Worm (Caenorhabditis elegans): ENCODE measurements around the gene srv-27.
"Not testable (repeated sequence)": the region's sequence is repeated elsewhere in the genome, so short reads cannot be mapped to it uniquely, and the experiment has no call there.

srv-27 gene

DNA sequence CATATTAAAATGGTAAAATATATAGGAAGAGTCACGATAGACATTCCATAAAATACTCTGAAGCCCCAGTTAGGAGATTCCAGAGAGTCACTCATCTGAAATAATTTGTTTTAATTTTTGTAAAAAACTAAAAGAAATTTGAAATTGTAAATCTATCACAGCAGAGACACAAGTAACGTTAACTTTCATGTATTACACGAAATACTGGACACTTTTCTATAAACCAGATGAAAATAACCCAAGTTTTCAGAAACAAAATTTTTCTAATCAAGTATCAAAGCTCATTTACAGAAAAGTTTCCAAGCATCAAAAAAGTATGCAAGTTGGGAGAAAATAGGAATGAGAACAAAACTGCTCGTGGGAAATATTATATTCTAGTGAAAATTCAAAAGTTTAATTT is at the start of gene srv-27:
TSS of gene srv-27 (minus strand) at position 101 of the 400 bp plus-strand sequence.
- TF ChIP-seq madf-8 (GFP tag; conservative IDR thresholded peaks at IDR 0.05), result no peak
- TF ChIP-seq unc-130 (GFP tag; optimal IDR thresholded peaks at IDR 0.05), result no peak
- no peak for TF ChIP-seq xnd-1 (tag; optimal IDR thresholded peaks at IDR 0.05)
- no peak for TF ChIP-seq lsy-27 (tag; optimal IDR thresholded peaks at IDR 0.05; ENCODE audit: borderline replicate concordance, insufficient read depth)
- TF ChIP-seq F49E8.2 (tag; optimal IDR thresholded peaks at IDR 0.05; ENCODE audit: insufficient read depth), result no peak
- no peak for TF ChIP-seq lin-40 (tag; optimal IDR thresholded peaks at IDR 0.05)
- no peak for TF ChIP-seq dpff-1 (tag; optimal IDR thresholded peaks at IDR 0.05)
- no peak for TF ChIP-seq snpc-4 (GFP tag; optimal IDR thresholded peaks at IDR 0.05)
- no peak for TF ChIP-seq snpc-4 (tag; optimal IDR thresholded peaks at IDR 0.05)
- no peak for TF ChIP-seq ceh-27 (GFP tag; optimal IDR thresholded peaks at IDR 0.05)
- TF ChIP-seq zfh-2 (GFP tag; conservative IDR thresholded peaks at IDR 0.05), result no peak
- no peak for TF ChIP-seq ceh-58 (GFP tag; IDR thresholded peaks at IDR 0.05)
- TF ChIP-seq ztf-6 (GFP tag; IDR thresholded peaks at IDR 0.05), result no peak
- TF ChIP-seq bed-1 (GFP tag; IDR thresholded peaks at IDR 0.05), result no peak
- TF ChIP-seq bed-2 (GFP tag; IDR thresholded peaks at IDR 0.05), result no peak
- no peak for TF ChIP-seq B0019.2 (GFP tag; conservative IDR thresholded peaks at IDR 0.05)
- no peak for TF ChIP-seq C06A6.2 (GFP tag; conservative IDR thresholded peaks at IDR 0.05)
- no peak for TF ChIP-seq D2030.7 (GFP tag; IDR thresholded peaks at IDR 0.05)
- TF ChIP-seq rpc-1 (optimal IDR thresholded peaks at IDR 0.05), result no peak
- TF ChIP-seq rpc-1 (tag; optimal IDR thresholded peaks at IDR 0.05), result no peak
- no peak for TF ChIP-seq nfya-2 (GFP tag; IDR thresholded peaks at IDR 0.05)
- no peak for TF ChIP-seq mcd-1 (GFP tag; IDR thresholded peaks at IDR 0.05)

ce11 chrIV:6347822-6348221 is 49.7 kb upstream of the srv-27 start:
- TF ChIP-seq lsl-1 (GFP tag; optimal IDR thresholded peaks at IDR 0.05) (peak; percentile 69), F33H1.4 (GFP tag; IDR thresholded peaks at IDR 0.05) (peak; percentile 80), madf-6 (GFP tag; IDR thresholded peaks at IDR 0.05) (peak; percentile 67), madf-8 (GFP tag; conservative IDR thresholded peaks at IDR 0.05) (0 out of 2 replicates have a peak, but pooled peaks have one; percentile 28), snpc-4 (tag; optimal IDR thresholded peaks at IDR 0.05) (peak in 1 of 4 experiments; percentile 61), xnd-1 (tag; optimal IDR thresholded peaks at IDR 0.05) (peak; percentile 62)
- not testable (repeated sequence) for TF ChIP-seq snpc-4 (GFP tag; optimal IDR thresholded peaks at IDR 0.05)

DNA sequence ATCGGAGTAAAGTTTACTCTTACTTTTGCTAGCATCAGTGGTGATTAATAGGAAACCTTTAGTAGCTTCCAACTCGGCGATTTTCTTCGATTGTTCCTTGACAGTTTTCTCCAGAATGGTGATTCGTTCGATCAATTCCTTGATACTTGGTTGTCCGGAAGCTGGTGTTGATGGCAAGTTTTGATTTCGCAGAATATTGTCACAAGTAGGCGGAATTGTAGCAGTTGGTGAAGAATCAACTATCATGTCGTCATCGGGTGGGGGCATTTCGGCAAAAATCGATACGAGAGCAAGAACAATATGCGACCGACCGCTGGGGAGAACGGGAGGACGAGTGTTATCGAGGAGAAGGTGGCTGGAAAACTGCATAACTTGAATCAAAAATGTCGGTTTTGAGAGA is 49.1 kb upstream of the srv-27 start, which contains the start of gene Y73B6BL.289:
TSS of gene Y73B6BL.289 (plus strand) at position 301 of the 400 bp plus-strand sequence.
- not testable (repeated sequence) for TF ChIP-seq zim-3 (tag; optimal IDR thresholded peaks at IDR 0.05); efl-1 (GFP tag; optimal IDR thresholded peaks at IDR 0.05); F55B11.4 (tag; optimal IDR thresholded peaks at IDR 0.05; ENCODE audit: borderline replicate concordance, insufficient read depth)

DNA sequence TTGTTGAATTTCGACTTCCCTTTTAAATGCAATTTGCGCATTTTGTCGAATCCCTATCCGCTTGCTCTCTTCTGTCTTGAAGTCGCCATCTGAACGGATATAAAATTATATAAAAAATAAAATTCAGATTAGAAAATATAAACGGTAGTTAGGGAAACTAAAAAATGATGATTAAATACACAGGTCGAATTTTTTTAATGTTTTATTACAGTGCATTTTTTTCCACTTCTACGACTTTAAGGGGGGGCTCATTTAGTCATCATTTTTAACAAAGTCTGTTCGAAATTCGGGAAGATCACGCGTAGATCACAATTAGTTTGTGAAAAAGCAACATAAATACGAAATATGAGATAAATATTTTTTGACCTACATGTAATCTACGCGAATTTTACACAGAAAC is 44.7 kb upstream of the srv-27 start, which contains the start of gene Y73B6BL.14:
TSS of gene Y73B6BL.14 (minus strand) at position 101 of the 400 bp plus-strand sequence.
- no peak for TF ChIP-seq ceh-40 (GFP tag; IDR thresholded peaks at IDR 0.05)
- peak; percentile 46 for TF ChIP-seq efl-1 (GFP tag; optimal IDR thresholded peaks at IDR 0.05)

- TF ChIP-seq F57A8.1 (GFP tag; optimal IDR thresholded peaks at IDR 0.05) (no peak), nhr-80 (tag; optimal IDR thresholded peaks at IDR 0.05) (no peak), T07F8.4 (tag; optimal IDR thresholded peaks at IDR 0.05) (no peak), aptf-3 (GFP tag; IDR thresholded peaks at IDR 0.05) (no peak), somi-1 (GFP tag; optimal IDR thresholded peaks at IDR 0.05) (no peak), C17E4.6 (GFP tag; IDR thresholded peaks at IDR 0.05) (no peak), F55B11.4 (tag; optimal IDR thresholded peaks at IDR 0.05; ENCODE audit: borderline replicate concordance, insufficient read depth) (no peak), ekl-4 (GFP tag; IDR thresholded peaks at IDR 0.05) (no peak), attf-3 (GFP tag; conservative IDR thresholded peaks at IDR 0.05) (no peak), F33H1.4 (GFP tag; IDR thresholded peaks at IDR 0.05) (no peak), hlh-12 (tag; optimal IDR thresholded peaks at IDR 0.05) (no peak), rcor-1 (GFP tag; IDR thresholded peaks at IDR 0.05) (no peak)
Measured at ce11 chrIV:6342431-6342830, 44.3 kb upstream of the srv-27 start, which contains the start of gene Y73B6BL.288. Gene Y73B6BL.288, minus strand, starts transcription at chrIV:6342531.
